Worm (Caenorhabditis elegans): ENCODE measurements around the gene sre-28.

ce11 chrV:9927381-9927780 is 16.8 kb upstream of the sre-28 start:
- TF ChIP-seq ceh-28 (tag; optimal IDR thresholded peaks at IDR 0.05) (no peak), egl-27 (tag; optimal IDR thresholded peaks at IDR 0.05) (no peak), egl-5 (tag; optimal IDR thresholded peaks at IDR 0.05) (no peak)
